Worm (Caenorhabditis elegans): ENCODE measurements around the gene K10F12.7.

- no peak for TF ChIP-seq ztf-11 (tag; optimal IDR thresholded peaks at IDR 0.05)
- TF ChIP-seq nhr-11 (tag; optimal IDR thresholded peaks at IDR 0.05): no peak
- TF ChIP-seq aly-2 (tag; optimal IDR thresholded peaks at IDR 0.05): no peak
- no peak for TF ChIP-seq mep-1 (tag; optimal IDR thresholded peaks at IDR 0.05)
- TF ChIP-seq tbx-2 (tag; optimal IDR thresholded peaks at IDR 0.05): no peak
- TF ChIP-seq pqm-1 (tag; optimal IDR thresholded peaks at IDR 0.05): no peak
- TF ChIP-seq ces-1 (GFP tag; optimal IDR thresholded peaks at IDR 0.05): no peak
- TF ChIP-seq nhr-77 (tag; optimal IDR thresholded peaks at IDR 0.05): no peak
- no peak for TF ChIP-seq nhr-84 (tag; optimal IDR thresholded peaks at IDR 0.05)
Measured at ce11 chrIII:385068-385467, 2.7 kb upstream of the K10F12.7 start.

Data from whole organism, L1 larva.